Worm (Caenorhabditis elegans): ENCODE measurements around the gene ZK616.61.
A peak's percentile ranks its signal among the peaks of the same experiment; 100 is the strongest.

The ZK616.61 gene

DNA sequence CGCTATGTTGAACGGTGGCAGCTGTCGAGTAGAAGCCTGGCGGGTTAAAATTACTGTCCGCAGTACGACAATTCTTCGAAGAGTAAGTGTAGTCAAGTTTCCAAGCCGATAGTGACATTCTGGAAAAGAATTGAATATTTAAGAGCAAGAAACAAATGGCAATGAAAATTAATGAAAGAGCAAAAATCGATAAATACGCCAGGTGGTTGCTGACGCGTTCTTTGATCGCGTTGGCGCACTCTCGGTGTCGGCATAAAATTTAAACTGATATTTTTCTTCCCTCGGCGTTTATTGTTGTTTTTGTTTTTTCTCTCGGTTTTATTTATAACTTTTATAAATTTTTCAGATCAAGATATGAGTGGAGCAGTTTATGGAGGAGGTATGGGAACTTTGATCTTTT is 10.8 kb upstream of the ZK616.61 start, which contains the start of the genes perm-3 and swsn-6:
perm-3 (minus strand) TSS at position 118 of the 400 bp plus-strand sequence.
swsn-6 (plus strand) TSS at position 347 of the 400 bp plus-strand sequence.
- TF ChIP-seq alr-1 (tag; optimal IDR thresholded peaks at IDR 0.05; ENCODE audit: borderline replicate concordance) (no peak), nhr-71 (tag; optimal IDR thresholded peaks at IDR 0.05) (peak; percentile 90), aha-1 (tag; optimal IDR thresholded peaks at IDR 0.05) (peak; percentile 16), pqm-1 (tag; optimal IDR thresholded peaks at IDR 0.05) (no peak), lin-35 (GFP tag; optimal IDR thresholded peaks at IDR 0.05) (peak; percentile 86), ceh-8 (GFP tag; optimal IDR thresholded peaks at IDR 0.05) (peak; percentile 57), blmp-1 (tag; optimal IDR thresholded peaks at IDR 0.05) (peak; percentile 53), lin-13 (GFP tag; optimal IDR thresholded peaks at IDR 0.05) (peak; percentile 64), egl-27 (tag; optimal IDR thresholded peaks at IDR 0.05) (no peak), tlp-1 (tag; optimal IDR thresholded peaks at IDR 0.05) (no peak), mef-2 (tag; optimal IDR thresholded peaks at IDR 0.05) (peak; percentile 23), nhr-76 (tag; optimal IDR thresholded peaks at IDR 0.05) (no peak), nhr-237 (tag; optimal IDR thresholded peaks at IDR 0.05) (no peak), xbp-1 (tag; optimal IDR thresholded peaks at IDR 0.05) (peak; percentile 83), ceh-88 (GFP tag; IDR thresholded peaks at IDR 0.05) (peak; percentile 19; the same call in 1 of the 2 replicates), skn-1 (tag; optimal IDR thresholded peaks at IDR 0.05) (peak; percentile 29), nhr-85 (tag) (peak; percentile 85), hlh-4 (tag; optimal IDR thresholded peaks at IDR 0.05) (no peak), unc-130 (tag; optimal IDR thresholded peaks at IDR 0.05) (peak; percentile 86), snpc-4 (tag; optimal IDR thresholded peaks at IDR 0.05) (peak; percentile 81), mab-9 (GFP tag; IDR thresholded peaks at IDR 0.05) (peak; percentile 39; the same call in 1 of the 2 replicates), ztf-4 (tag; optimal IDR thresholded peaks at IDR 0.05) (peak; percentile 61), dpl-1 (GFP tag; optimal IDR thresholded peaks at IDR 0.05) (peak; percentile 78 to 84 (median 84)), ama-1 (optimal IDR thresholded peaks at IDR 0.05) (peak; percentile 42), unc-62 (GFP tag; optimal IDR thresholded peaks at IDR 0.05) (no peak), nhr-84 (tag; optimal IDR thresholded peaks at IDR 0.05) (no peak), lin-14 (GFP tag; optimal IDR thresholded peaks at IDR 0.05) (peak; percentile 83), mep-1 (tag; optimal IDR thresholded peaks at IDR 0.05) (peak; percentile 94), unc-86 (tag; optimal IDR thresholded peaks at IDR 0.05) (peak; percentile 81), efl-3 (GFP tag; optimal IDR thresholded peaks at IDR 0.05) (no peak), nhr-47 (tag; optimal IDR thresholded peaks at IDR 0.05) (peak; percentile 91), nhr-90 (tag; optimal IDR thresholded peaks at IDR 0.05; ENCODE audit: poor library complexity) (peak; percentile 82), ceh-82 (tag; optimal IDR thresholded peaks at IDR 0.05) (peak; percentile 72 to 93 (median 85)), hlh-17 (GFP tag; optimal IDR thresholded peaks at IDR 0.05; ENCODE audit: borderline replicate concordance) (no peak), unc-30 (tag; optimal IDR thresholded peaks at IDR 0.05) (no peak), swsn-7 (tag; optimal IDR thresholded peaks at IDR 0.05) (peak; percentile 90), nhr-19 (GFP tag; conservative IDR thresholded peaks at IDR 0.05) (peak; percentile 85), nhr-77 (tag; optimal IDR thresholded peaks at IDR 0.05) (peak; percentile 48), zag-1 (tag; optimal IDR thresholded peaks at IDR 0.05) (no peak), pax-3 (tag; optimal IDR thresholded peaks at IDR 0.05) (peak; percentile 38), irx-1 (tag; optimal IDR thresholded peaks at IDR 0.05) (peak; percentile 82), tbx-2 (tag; optimal IDR thresholded peaks at IDR 0.05) (peak; percentile 82), ces-1 (GFP tag; optimal IDR thresholded peaks at IDR 0.05) (no peak), nhr-12 (tag; optimal IDR thresholded peaks at IDR 0.05) (no peak), sptf-1 (tag; optimal IDR thresholded peaks at IDR 0.05) (no peak), grh-1 (GFP tag; IDR thresholded peaks at IDR 0.05) (peak; percentile 71), hpl-2 (GFP tag; optimal IDR thresholded peaks at IDR 0.05) (peak; percentile 17), ceh-63 (GFP tag; optimal IDR thresholded peaks at IDR 0.05) (no peak), rnt-1 (tag; optimal IDR thresholded peaks at IDR 0.05) (peak; percentile 89), elt-2 (tag; optimal IDR thresholded peaks at IDR 0.05) (peak; percentile 49), F16B12.6 (tag; optimal IDR thresholded peaks at IDR 0.05) (peak; percentile 64), efl-1 (optimal IDR thresholded peaks at IDR 0.05) (peak; percentile 78 to 85), efl-1 (GFP tag; optimal IDR thresholded peaks at IDR 0.05 in 1 of 2) (peak; percentile 84 to 98), ztf-11 (tag; optimal IDR thresholded peaks at IDR 0.05) (peak in 1 of 2 experiments; percentile 39)

All from whole organism, L1 larva.